Worm (Caenorhabditis elegans) whole organism, L2 larva: ENCODE data around the gene rnh-1.0.
A peak's percentile ranks its signal among the peaks of the same experiment; 100 is the strongest.

ENCODE experiments used
- C34F6.9 ChIP-seq: fragments of 150-350 bp; optimal IDR thresholded peaks from 2 replicates; lab custom pipeline; 2014; ENCODE audit warnings: missing biosample characterization, missing genetic modification characterization
- F13H6.1 ChIP-seq: sonication (generic microtip); optimal IDR thresholded peaks from 2 replicates; lab custom pipeline; 2016; ENCODE audit warnings: missing genetic modification characterization, missing compliant biosample characterization
- R02D3.7 ChIP-seq: fragments of 150-350 bp; optimal IDR thresholded peaks from 2 replicates; lab custom pipeline; 2014; ENCODE audit warnings: missing biosample characterization, missing genetic modification characterization
- Y55F3AM.14 ChIP-seq: fragments of 200-800 bp; sonication (Bioruptor generic); optimal IDR thresholded peaks from 2 replicates; lab custom pipeline; 2018; ENCODE audit warnings: mild to moderate bottlenecking, missing genetic modification characterization, missing compliant biosample characterization
- ZK546.5 ChIP-seq: sonication (generic microtip); optimal IDR thresholded peaks from 2 replicates; lab custom pipeline; 2017; ENCODE audit warnings: missing biosample characterization, missing genetic modification characterization
- aly-2 ChIP-seq: fragments of 150-350 bp; optimal IDR thresholded peaks from 2 replicates; lab custom pipeline; 2014; ENCODE audit warnings: missing biosample characterization, missing genetic modification characterization
- ama-1 ChIP-seq: fragments of 150-350 bp; optimal IDR thresholded peaks from 2 replicates; lab custom pipeline; 2018; ENCODE audit warnings: inconsistent platforms
- blmp-1 ChIP-seq: sonication (generic microtip); optimal IDR thresholded peaks from 2 replicates; lab custom pipeline; 2017; ENCODE audit warnings: missing genetic modification characterization, mild to moderate bottlenecking, missing compliant biosample characterization, antibody characterized with exemption, moderate library complexity; ENCODE audit not compliant: insufficient read depth
- crh-2 ChIP-seq: sonication (generic microtip); optimal IDR thresholded peaks from 2 replicates; lab custom pipeline; 2017; ENCODE audit warnings: missing biosample characterization, missing genetic modification characterization
- dmd-4 ChIP-seq: sonication (generic microtip); optimal IDR thresholded peaks from 2 replicates; lab custom pipeline; 2017; ENCODE audit warnings: missing biosample characterization, missing genetic modification characterization
- elt-1 ChIP-seq: fragments of 150-350 bp; optimal IDR thresholded peaks from 2 replicates; lab custom pipeline; 2014; ENCODE audit warnings: missing biosample characterization, missing genetic modification characterization
- elt-3 ChIP-seq: sonication (generic microtip); optimal IDR thresholded peaks from 2 replicates; lab custom pipeline; 2017; ENCODE audit warnings: missing biosample characterization, missing genetic modification characterization
- fos-1 ChIP-seq: fragments of 150-350 bp; optimal IDR thresholded peaks from 2 replicates; lab custom pipeline; 2014; ENCODE audit warnings: missing biosample characterization, missing genetic modification characterization
- gmeb-1 ChIP-seq: fragments of 150-350 bp; optimal IDR thresholded peaks from 2 replicates; lab custom pipeline; 2014; ENCODE audit warnings: missing biosample characterization, missing genetic modification characterization
- lin-11 ChIP-seq: fragments of 150-350 bp; sonication (generic microtip); optimal IDR thresholded peaks from 2 replicates; lab custom pipeline; 2014; ENCODE audit warnings: missing biosample characterization, missing genetic modification characterization, inconsistent platforms, mixed read lengths
- lin-13 ChIP-seq: fragments of 150-350 bp; optimal IDR thresholded peaks from 2 replicates; lab custom pipeline; 2014; ENCODE audit warnings: missing biosample characterization, missing genetic modification reagents, missing genetic modification characterization
- lin-39 ChIP-seq: fragments of 150-350 bp; optimal IDR thresholded peaks from 2 replicates; lab custom pipeline; 2014; ENCODE audit warnings: missing biosample characterization, missing genetic modification reagents, missing genetic modification characterization
- mdl-1 ChIP-seq, 2 experiments: fragments of 150-350 bp in 1 of 2; sonication (generic microtip) in 1 of 2; optimal IDR thresholded peaks; 2 replicates each; lab custom pipeline; 2017; ENCODE audit warnings: missing biosample characterization in 2 of 2, missing genetic modification characterization in 2 of 2
- nhr-11 ChIP-seq: fragments of 150-350 bp; optimal IDR thresholded peaks from 2 replicates; lab custom pipeline; 2014; ENCODE audit warnings: missing biosample characterization, missing genetic modification characterization
- nhr-12 ChIP-seq: fragments of 150-350 bp; optimal IDR thresholded peaks from 2 replicates; lab custom pipeline; 2014; ENCODE audit warnings: missing biosample characterization, missing genetic modification characterization
- nhr-129 ChIP-seq: fragments of 150-350 bp; optimal IDR thresholded peaks from 2 replicates; lab custom pipeline; 2014; ENCODE audit warnings: missing biosample characterization, missing genetic modification characterization
- nhr-21 ChIP-seq: fragments of 150-350 bp; optimal IDR thresholded peaks from 2 replicates; lab custom pipeline; 2014; ENCODE audit warnings: missing biosample characterization, missing genetic modification characterization
- nhr-23 ChIP-seq: fragments of 150-350 bp; optimal IDR thresholded peaks from 2 replicates; lab custom pipeline; 2014; ENCODE audit warnings: missing biosample characterization, missing genetic modification reagents, missing genetic modification characterization
- nhr-237 ChIP-seq: fragments of 150-350 bp; optimal IDR thresholded peaks from 2 replicates; lab custom pipeline; 2014; ENCODE audit warnings: missing biosample characterization, missing genetic modification characterization
- nhr-25 ChIP-seq: fragments of 150-350 bp; sonication (generic microtip); optimal IDR thresholded peaks from 3 replicates; lab custom pipeline; 2014; ENCODE audit warnings: missing biosample characterization, missing genetic modification characterization
- nhr-6 ChIP-seq: fragments of 150-350 bp; optimal IDR thresholded peaks from 2 replicates; lab custom pipeline; 2014; ENCODE audit warnings: missing biosample characterization, missing genetic modification characterization
- sem-4 ChIP-seq: fragments of 150-350 bp; optimal IDR thresholded peaks from 2 replicates; lab custom pipeline; 2014; ENCODE audit warnings: missing biosample characterization, missing genetic modification reagents, missing genetic modification characterization
- skn-1 ChIP-seq: sonication (generic microtip); optimal IDR thresholded peaks from 2 replicates; lab custom pipeline; 2017; ENCODE audit warnings: missing biosample characterization, missing genetic modification characterization
- sma-3 ChIP-seq: sonication (generic microtip); optimal IDR thresholded peaks from 2 replicates; lab custom pipeline; 2016; ENCODE audit warnings: missing genetic modification reagents, missing genetic modification characterization, missing compliant biosample characterization
- sma-9 ChIP-seq, 2 experiments: fragments of 150-350 bp in 1 of 2; sonication (generic microtip) in 1 of 2; optimal IDR thresholded peaks; 2 replicates each; lab custom pipeline; 2014 to 2016; ENCODE audit warnings: missing genetic modification characterization in 2 of 2, mild to moderate bottlenecking in 1 of 2, missing biosample characterization in 1 of 2, missing compliant biosample characterization in 1 of 2, missing genetic modification reagents in 1 of 2, moderate library complexity in 1 of 2
- snpc-4 ChIP-seq: fragments of 150-350 bp; optimal IDR thresholded peaks from 2 replicates; lab custom pipeline; 2014; ENCODE audit warnings: missing biosample characterization, missing genetic modification characterization
- unc-39 ChIP-seq: fragments of 150-350 bp; optimal IDR thresholded peaks from 2 replicates; lab custom pipeline; 2014; ENCODE audit warnings: missing biosample characterization, missing genetic modification characterization
- unc-62 ChIP-seq: fragments of 150-350 bp; optimal IDR thresholded peaks from 2 replicates; lab custom pipeline; 2014; ENCODE audit warnings: missing biosample characterization, missing genetic modification reagents, missing genetic modification characterization
- ztf-11 ChIP-seq: sonication (generic microtip); optimal IDR thresholded peaks from 2 replicates; lab custom pipeline; 2017; ENCODE audit warnings: missing biosample characterization, missing genetic modification characterization

Gene rnh-1.0

DNA sequence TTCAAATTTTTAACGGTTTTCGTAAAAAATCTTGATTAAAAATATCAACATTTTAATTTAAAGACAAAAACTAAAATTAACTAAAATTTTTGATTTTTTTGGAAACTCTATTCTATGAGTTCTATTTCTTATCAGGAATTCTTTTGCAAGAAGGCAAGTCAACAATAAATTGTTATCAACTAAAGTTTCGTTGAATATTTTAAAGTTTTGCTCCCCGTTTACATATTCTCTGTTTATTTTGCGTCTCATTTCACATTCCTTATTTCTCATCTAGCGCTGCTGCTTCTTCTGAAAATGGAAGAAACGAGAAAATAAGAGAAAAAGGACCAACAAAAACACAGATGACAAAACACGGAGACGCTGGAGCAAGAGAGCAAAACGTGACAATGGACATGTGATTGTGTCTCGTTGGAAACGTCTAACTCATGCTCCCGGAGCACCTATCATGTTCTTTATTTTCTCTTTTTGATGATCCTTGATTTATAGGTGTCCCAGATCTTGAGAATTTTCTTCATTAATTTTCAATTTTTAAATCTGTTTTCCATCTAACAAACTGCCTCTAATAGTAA lies 25.5 kb downstream of the rnh-1.0 start:
- no peak for TF ChIP-seq nhr-23 (tag; lab: Kevin White, UChicago)
- no peak for TF ChIP-seq sem-4 (tag; lab: Kevin White, UChicago)
- no peak for TF ChIP-seq nhr-237 (tag; lab: Kevin White, UChicago)
- no peak for TF ChIP-seq aly-2 (tag; lab: Kevin White, UChicago)
- TF ChIP-seq elt-1 = no peak
- no peak for TF ChIP-seq lin-39 (tag; lab: Kevin White, UChicago)
- no peak for TF ChIP-seq ZK546.5 (tag; lab: Kevin White, UChicago)
- TF ChIP-seq F13H6.1 (tag; lab: Kevin White, UChicago) = no peak
- peak; percentile 65 for TF ChIP-seq nhr-129
- no peak for TF ChIP-seq sma-9 (GFP tag; optimal IDR thresholded peaks at IDR 0.05; lab: Kevin White, UChicago)
- no peak for TF ChIP-seq sma-9 (tag; optimal IDR thresholded peaks at IDR 0.05; lab: Kevin White, UChicago)
- peak; percentile 47 for TF ChIP-seq fos-1
- TF ChIP-seq C34F6.9 (tag; lab: Kevin White, UChicago) = peak; percentile 33
- no peak for TF ChIP-seq ama-1 (lab: Kevin White, UChicago)
- no peak for TF ChIP-seq nhr-21 (tag; lab: Kevin White, UChicago)
- no peak for TF ChIP-seq Y55F3AM.14 (GFP tag; lab: Kevin White, UChicago)
- TF ChIP-seq R02D3.7 (tag; lab: Kevin White, UChicago) = no peak
- TF ChIP-seq lin-11 = no peak
- TF ChIP-seq, all 48 proteins: peak for 3

DNA sequence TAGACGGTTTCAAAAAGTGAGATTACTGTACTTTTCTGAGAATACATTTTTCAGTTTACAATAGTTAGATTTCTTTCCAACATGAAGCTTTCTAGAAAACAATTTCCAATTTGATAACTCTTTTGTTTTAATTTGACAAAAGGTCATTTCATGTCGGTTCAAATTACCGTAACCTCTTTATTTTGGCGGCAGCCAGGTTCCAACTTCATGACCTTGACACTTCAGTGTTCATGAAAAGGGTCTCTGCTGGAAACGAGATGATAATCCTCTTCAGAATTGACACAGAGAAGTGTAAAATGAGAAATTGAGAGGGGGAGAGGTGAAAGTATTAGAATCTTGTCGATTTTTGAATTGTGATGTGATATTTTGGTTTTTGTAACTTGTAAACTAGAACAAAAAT lies 26.4 kb downstream of the rnh-1.0 start:
- TF ChIP-seq mdl-1 (tag; optimal IDR thresholded peaks at IDR 0.05; lab: Kevin White, UChicago) = no peak
- TF ChIP-seq nhr-25 (tag; lab: Kevin White, UChicago) = peak; percentile 60
- no peak for TF ChIP-seq nhr-6
- no peak for TF ChIP-seq unc-39
- no peak for TF ChIP-seq skn-1 (tag; lab: Kevin White, UChicago)
- no peak for TF ChIP-seq sma-9 (GFP tag; optimal IDR thresholded peaks at IDR 0.05; lab: Kevin White, UChicago)
- TF ChIP-seq sma-9 (tag; optimal IDR thresholded peaks at IDR 0.05; lab: Kevin White, UChicago) = no peak
- TF ChIP-seq sem-4 (tag; lab: Kevin White, UChicago) = no peak
- peak; percentile 39 for TF ChIP-seq blmp-1
- TF ChIP-seq fos-1 = no peak
- TF ChIP-seq lin-13 = no peak

DNA sequence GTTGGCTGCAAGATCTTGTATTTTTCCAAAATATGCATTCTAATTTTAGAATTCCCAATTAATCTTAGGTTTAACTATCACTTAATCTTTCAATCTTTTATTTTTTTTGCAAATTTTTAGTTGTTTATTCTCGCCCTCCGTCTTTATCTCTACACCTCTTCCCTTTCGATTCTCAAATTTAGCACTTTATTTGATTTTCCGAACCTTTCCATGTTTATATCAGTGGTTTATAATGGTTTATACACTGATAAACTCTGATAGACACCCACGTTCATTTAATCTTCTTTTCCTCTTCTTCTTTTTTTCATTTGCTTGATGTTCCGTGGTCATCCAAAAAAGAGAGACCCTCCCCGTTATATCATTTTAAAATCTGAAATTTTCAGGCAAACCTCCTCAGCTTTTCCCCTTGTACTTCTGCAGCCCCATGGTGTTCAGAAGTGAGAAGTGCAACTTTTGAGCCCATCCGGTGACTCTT lies 27.3 kb downstream of the rnh-1.0 start, which contains the start of the genes nsy-1 and F59A6.13:
Gene nsy-1 (plus strand): TSS at position 377 of the 475 bp plus-strand sequence.
Gene F59A6.13 (plus strand): TSS at position 425 of the 475 bp plus-strand sequence.
- peak; percentile 61 for TF ChIP-seq fos-1
- TF ChIP-seq sma-9 (GFP tag; optimal IDR thresholded peaks at IDR 0.05; lab: Kevin White, UChicago) = peak; percentile 35
- no peak for TF ChIP-seq sma-9 (tag; optimal IDR thresholded peaks at IDR 0.05; lab: Kevin White, UChicago)
- no peak for TF ChIP-seq blmp-1
- TF ChIP-seq crh-2 (tag; lab: Kevin White, UChicago) = no peak

DNA sequence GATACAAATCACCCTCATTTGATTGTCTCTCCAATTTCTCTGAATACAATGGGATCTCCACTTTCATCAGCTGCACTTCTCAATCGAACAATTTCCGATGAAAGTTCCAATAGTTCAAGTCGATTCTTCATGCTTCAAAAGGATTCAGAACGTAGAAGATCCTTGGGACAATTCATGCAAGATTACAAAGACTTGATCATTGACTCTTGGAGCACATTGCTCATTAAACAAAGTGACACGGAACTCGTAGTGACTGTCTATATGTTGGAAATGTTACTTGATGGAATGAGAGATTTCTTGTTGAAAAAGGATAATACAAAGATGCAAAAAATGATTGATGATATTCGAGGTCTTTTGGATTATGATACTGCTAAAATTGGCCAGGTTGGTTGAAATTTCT lies 32.8 kb downstream of the rnh-1.0 start:
- no peak for TF ChIP-seq aly-2 (tag; lab: Kevin White, UChicago)
- TF ChIP-seq R02D3.7 (tag; lab: Kevin White, UChicago) = no peak
- no peak for TF ChIP-seq elt-3 (tag; lab: Kevin White, UChicago)
- TF ChIP-seq snpc-4 = no peak
- TF ChIP-seq, all 48 proteins: peak for 0

DNA sequence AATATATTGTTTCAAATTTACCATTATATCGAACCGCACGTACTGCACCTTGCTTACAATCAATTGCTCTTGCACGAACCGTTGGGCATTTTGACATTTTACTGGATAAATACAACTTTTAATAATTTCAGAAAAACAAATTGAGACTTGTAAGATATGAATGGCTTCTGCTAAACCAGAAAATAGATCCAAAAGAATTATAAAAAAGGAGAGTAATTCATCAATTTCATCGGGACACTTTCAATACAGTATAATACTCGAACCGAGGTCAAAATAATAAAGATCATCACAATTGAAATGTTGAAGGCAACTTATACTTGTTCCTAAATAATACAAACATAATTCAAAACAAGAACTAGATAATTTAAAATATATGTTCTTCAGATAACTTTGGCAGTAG lies 36.5 kb downstream of the rnh-1.0 start, which contains the start of gene wdr-83:
Gene wdr-83 (minus strand): TSS at position 101 of the 400 bp plus-strand sequence.
- no peak for TF ChIP-seq dmd-4 (tag; lab: Kevin White, UChicago)
- no peak for TF ChIP-seq skn-1 (tag; lab: Kevin White, UChicago)
- no peak for TF ChIP-seq ztf-11 (tag; lab: Kevin White, UChicago)
- no peak for TF ChIP-seq blmp-1
- TF ChIP-seq lin-11 = no peak
- no peak for TF ChIP-seq ZK546.5 (tag; lab: Kevin White, UChicago)
- TF ChIP-seq sem-4 (tag; lab: Kevin White, UChicago) = no peak
- no peak for TF ChIP-seq nhr-21 (tag; lab: Kevin White, UChicago)
- no peak for TF ChIP-seq snpc-4
- TF ChIP-seq sma-3 (GFP tag; lab: Kevin White, UChicago) = no peak
- TF ChIP-seq unc-39 = no peak
- no peak for TF ChIP-seq C34F6.9 (tag; lab: Kevin White, UChicago)
- no peak for TF ChIP-seq nhr-11
- TF ChIP-seq lin-13 = no peak
- TF ChIP-seq aly-2 (tag; lab: Kevin White, UChicago) = no peak
- no peak for TF ChIP-seq gmeb-1 (tag; lab: Kevin White, UChicago)
- TF ChIP-seq nhr-23 (tag; lab: Kevin White, UChicago) = no peak
- no peak for TF ChIP-seq R02D3.7 (tag; lab: Kevin White, UChicago)
- TF ChIP-seq unc-62 (GFP tag; lab: Kevin White, UChicago) = no peak
- no peak for TF ChIP-seq nhr-12
